Fruit fly (Drosophila melanogaster): ENCODE results near the gene Ostgamma.

The Ostgamma gene

dm6 chr2L:8307817-8308551 is at the start of gene Ostgamma, which contains the start of gene Mettl14:
Gene Ostgamma (minus strand): TSS chr2L:8308192.
Gene Mettl14 (plus strand): TSS chr2L:8308427.
- no peak for TF ChIP-seq noc (tag; optimal IDR thresholded peaks at IDR 0.05)

DNA sequence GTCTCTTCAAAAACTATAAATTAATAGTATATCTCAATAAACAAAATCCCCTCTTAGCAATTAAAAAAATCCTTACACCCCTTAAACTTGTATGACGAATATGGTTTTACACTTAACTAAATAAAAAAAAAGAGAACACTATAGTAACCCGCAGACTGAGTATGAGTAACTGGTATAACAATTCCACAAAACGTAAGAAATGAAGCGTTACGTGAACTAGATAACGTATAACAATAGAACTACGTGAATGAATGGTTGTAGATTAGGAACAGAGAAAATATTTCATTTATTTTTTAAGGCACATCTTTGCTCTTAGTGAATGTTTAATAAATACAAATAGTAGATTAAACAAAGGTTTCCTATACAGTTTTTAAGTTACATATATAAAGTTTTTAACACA is 47.4 kb upstream of the Ostgamma start:
- no peak for TF ChIP-seq noc (tag; optimal IDR thresholded peaks at IDR 0.05)

DNA sequence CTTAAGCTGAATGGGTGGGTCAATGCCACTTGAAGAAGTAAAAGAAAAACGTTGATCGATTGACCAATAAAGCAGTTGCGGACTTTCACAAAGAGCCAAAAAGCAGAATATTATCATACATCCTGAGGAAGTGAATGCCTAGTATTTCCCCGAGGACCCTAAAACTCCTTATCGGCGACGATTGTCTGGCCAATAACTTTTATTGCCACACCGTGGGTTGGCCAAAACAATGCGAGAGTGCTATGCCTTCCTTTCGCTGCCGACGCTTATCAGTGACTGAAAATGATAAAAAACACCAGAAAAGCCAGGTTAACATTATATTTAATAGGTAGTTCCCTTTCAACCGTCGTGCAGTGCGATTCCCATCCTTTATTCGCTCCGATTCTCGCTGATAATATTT is 43.9 kb upstream of the Ostgamma start, which contains the start of gene Mur29B:
Mur29B (plus strand) TSS at position 324 of the 400 bp plus-strand sequence.
- no peak for TF ChIP-seq noc (tag; optimal IDR thresholded peaks at IDR 0.05)

DNA sequence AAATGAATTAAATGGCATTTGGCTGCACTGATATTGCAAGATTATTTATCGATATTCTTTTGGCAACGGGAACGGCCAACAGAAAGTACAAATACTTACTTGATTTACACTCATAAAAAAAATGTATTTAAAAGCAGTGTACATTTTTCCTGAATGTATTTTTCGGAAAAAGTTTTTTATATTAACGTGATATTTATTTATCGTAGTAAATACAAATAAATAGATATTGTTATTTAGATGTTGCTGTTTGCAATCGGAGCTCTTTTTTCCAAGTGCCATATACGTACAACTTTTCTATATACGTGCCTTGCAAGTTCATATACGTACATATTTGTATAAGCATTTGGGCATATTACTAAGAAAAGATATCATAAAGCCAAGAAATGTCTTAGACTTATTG is 43.3 kb upstream of the Ostgamma start:
- no peak for TF ChIP-seq noc (tag; optimal IDR thresholded peaks at IDR 0.05)

- peak; percentile 89 for TF ChIP-seq noc (tag; optimal IDR thresholded peaks at IDR 0.05)
These were observed 42.7 kb upstream of the Ostgamma start for dm6 chr2L:8350560-8351171.

dm6 chr2L:8346260-8346659 is 38.3 kb upstream of the Ostgamma start, which contains the start of gene CG7778:
Gene CG7778 (plus strand): TSS chr2L:8346620.
- no peak for TF ChIP-seq noc (tag; optimal IDR thresholded peaks at IDR 0.05)

DNA sequence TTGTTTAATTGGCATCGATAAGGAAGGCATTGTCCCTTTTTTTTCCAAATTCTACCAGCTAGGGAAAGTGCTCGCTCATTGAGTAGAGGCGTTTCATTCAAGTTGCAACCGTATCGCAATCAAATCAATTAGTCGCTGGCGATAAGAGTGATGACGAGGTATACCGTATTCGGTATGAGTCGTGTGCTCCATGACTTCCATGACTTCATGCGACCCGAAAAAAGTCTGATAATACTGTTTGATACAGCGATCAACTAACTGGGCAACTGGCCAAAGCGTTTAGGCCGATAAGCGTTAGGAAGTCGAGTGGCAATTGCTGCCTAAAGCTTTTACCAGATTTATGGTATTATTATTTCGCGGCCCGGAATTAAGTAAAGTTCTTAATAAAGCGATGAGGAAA is 36.5 kb upstream of the Ostgamma start:
- TF ChIP-seq noc (tag; optimal IDR thresholded peaks at IDR 0.05) = peak; percentile 51

- no peak for TF ChIP-seq noc (tag; optimal IDR thresholded peaks at IDR 0.05)
These were observed 34.4 kb upstream of the Ostgamma start, which contains the start of gene CG14273 for dm6 chr2L:8342395-8342794. Gene CG14273 (plus strand): TSS chr2L:8342695.

- TF ChIP-seq noc (tag; optimal IDR thresholded peaks at IDR 0.05) = no peak
These were observed 31.9 kb upstream of the Ostgamma start for dm6 chr2L:8339751-8340349.

DNA sequence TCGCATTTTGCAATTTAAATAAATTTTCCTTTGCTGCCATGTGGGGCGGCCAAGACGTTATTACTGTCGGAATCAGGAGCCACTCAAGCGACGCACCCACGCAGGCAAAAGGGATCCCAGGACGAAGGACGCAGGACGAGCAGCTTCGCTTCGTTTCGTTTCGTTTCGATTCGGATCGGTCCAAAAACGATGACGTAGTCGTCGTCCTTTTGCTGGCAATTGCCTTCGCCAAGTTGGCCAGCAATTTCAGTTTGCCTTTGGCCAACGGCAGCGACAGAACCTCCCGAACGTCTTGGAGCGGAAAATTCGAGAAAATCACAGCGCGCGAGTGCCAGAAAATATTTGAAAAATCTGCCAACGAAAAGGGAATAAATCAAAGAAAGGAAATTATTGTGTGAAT is 30.0 kb upstream of the Ostgamma start, which contains the start of gene witty:
witty (plus strand) TSS at position 249 of the 400 bp plus-strand sequence.
- no peak for TF ChIP-seq noc (tag; optimal IDR thresholded peaks at IDR 0.05)

- no peak for TF ChIP-seq noc (tag; optimal IDR thresholded peaks at IDR 0.05)
These were observed 26.7 kb upstream of the Ostgamma start for dm6 chr2L:8334705-8335104.

DNA sequence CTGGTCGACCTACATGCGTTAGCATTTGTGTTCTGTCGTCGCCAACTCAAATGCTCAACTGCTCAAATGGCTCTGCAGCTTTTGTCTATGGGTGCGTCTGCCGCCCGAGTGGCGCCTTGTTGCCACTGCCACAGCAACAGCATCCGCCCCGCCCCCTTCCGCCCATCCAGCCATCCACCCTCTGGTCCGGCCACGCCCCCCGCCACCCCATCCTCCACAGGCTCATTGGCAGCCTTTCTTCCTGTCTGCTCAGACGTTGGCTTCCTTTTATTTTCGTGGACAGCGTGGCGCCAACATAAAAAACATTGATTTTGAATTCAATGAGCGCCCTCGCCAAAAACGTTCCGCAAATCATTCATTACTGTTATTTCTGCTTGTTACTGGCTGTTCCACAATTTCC is 25.6 kb upstream of the Ostgamma start:
- TF ChIP-seq noc (tag; optimal IDR thresholded peaks at IDR 0.05) = no peak

DNA sequence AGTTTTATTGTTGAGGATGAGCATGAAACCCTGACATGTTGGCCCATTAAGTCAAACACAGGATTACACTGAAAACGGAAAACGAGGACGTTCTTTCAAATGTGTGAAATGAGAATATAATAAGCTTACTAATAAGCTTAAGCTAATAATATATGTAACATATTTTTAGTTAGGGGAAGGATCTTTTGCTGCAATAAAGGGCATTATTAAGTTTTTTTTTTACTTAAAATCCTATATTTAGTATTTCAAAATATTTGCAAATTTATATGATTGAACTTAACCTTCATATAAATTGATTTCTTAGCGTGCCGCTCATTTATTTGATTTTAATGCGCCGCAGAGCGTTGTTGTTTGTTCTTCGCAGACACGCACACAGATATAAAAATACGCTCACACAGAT is 25.2 kb upstream of the Ostgamma start:
- no peak for TF ChIP-seq noc (tag; optimal IDR thresholded peaks at IDR 0.05)

DNA sequence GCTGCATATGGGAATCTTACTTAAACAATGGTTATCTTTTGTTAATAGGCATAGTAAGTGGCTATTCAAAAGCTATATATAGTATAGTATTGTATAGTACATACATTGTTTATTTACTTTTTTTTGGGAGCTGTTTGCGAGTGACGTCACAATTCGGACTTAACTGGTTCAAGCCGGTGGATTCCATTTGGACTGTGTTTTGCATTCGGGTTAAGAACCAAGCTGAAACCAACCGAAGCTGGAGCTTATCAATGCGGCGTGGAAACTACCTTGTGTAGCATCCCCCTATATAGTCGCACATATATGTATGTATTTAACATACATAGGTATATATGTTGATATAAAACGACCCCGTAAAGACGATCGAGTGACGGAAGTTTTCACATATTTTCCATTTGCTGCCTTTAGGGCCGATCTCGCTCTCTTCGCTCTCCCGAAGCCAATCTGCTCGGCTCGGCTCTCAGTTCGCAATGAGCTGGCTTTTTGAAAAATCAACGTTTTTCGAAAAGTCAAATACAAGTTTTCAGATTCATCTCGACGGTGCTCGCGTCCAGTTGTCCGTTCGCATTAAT is 20.6 kb upstream of the Ostgamma start:
- TF ChIP-seq noc (tag; optimal IDR thresholded peaks at IDR 0.05) = no peak

DNA sequence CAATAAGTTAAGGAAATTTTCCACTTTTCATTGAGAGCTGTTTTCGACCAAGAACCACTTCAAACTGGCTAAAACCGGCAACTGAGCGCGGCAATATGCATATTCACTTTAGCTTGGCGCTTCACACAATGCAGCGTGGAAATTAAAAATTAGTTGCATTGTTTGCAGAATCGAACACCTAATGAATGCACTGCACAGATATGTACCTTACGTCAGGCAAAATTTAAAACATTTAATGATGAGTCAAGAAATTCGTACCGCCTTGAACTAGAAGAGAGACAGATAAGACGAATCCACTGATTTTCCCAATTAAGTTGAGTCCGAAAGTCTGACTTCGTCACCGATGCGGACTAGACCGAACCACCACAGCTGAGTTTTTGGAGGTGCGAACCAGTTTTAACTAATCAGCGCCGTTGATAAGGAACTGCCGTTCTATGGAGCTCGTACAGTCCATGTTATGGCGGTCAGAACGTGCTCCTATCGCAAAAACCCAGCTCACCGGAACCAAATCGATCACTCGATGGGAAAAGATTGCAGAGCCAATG is 19.9 kb upstream of the Ostgamma start:
- peak; percentile 0 for TF ChIP-seq noc (tag; optimal IDR thresholded peaks at IDR 0.05)

- no peak for TF ChIP-seq noc (tag; optimal IDR thresholded peaks at IDR 0.05)
These were observed 19.2 kb upstream of the Ostgamma start, which contains the start of gene CG14275 for dm6 chr2L:8327272-8327555. Gene CG14275 (plus strand): TSS chr2L:8327456.
